Fruit fly (Drosophila melanogaster) whole organism, embryonic: ENCODE data around the gene CG33510.
A peak's percentile ranks its signal among the peaks of the same experiment; 100 is the strongest.

Experiments
- CG10431 ChIP-seq: fragments of 200-800 bp; sonication (Bioruptor generic); optimal IDR thresholded peaks from 3 replicates; lab custom pipeline; 2018; ENCODE audit warnings: missing biosample characterization, mild to moderate bottlenecking, missing genetic modification characterization
- CG11560 ChIP-seq: fragments of 200-800 bp; sonication (Bioruptor generic); IDR thresholded peaks from 3 replicates; pipeline ENCODE4 v1.3.6; 2022; ENCODE audit warnings: missing biosample characterization, missing genetic modification characterization
- CG12219 ChIP-seq: fragments of 200-800 bp; sonication (Bioruptor generic); optimal IDR thresholded peaks from 3 replicates; lab custom pipeline; 2018; ENCODE audit warnings: missing biosample characterization, mild to moderate bottlenecking, missing genetic modification characterization
- CG13296 ChIP-seq: fragments of 200-800 bp; sonication (Bioruptor generic); optimal IDR thresholded peaks from 3 replicates; lab custom pipeline; 2018; ENCODE audit warnings: missing biosample characterization, mild to moderate bottlenecking, missing genetic modification characterization
- CG14441 ChIP-seq: fragments of 200-800 bp; sonication (Bioruptor generic); IDR thresholded peaks from 2 replicates; pipeline ENCODE4 v1.3.6; 2022; ENCODE audit warnings: missing biosample characterization, missing genetic modification characterization
- CG15514 ChIP-seq: fragments of 200-800 bp; sonication (Bioruptor generic); optimal IDR thresholded peaks from 3 replicates; lab custom pipeline; 2017; ENCODE audit warnings: missing biosample characterization, missing genetic modification characterization, mild to moderate bottlenecking, moderate library complexity, missing genetic modification reagents
- CG2120 ChIP-seq: fragments of 200-800 bp; sonication (Bioruptor generic); optimal IDR thresholded peaks from 3 replicates; lab custom pipeline; 2016; ENCODE audit warnings: missing biosample characterization, missing genetic modification characterization
- CG2129 ChIP-seq: fragments of 200-800 bp; sonication (Bioruptor generic); IDR thresholded peaks from 2 replicates; pipeline ENCODE4 v1.3.6; 2022; ENCODE audit warnings: missing biosample characterization, missing genetic modification characterization; ENCODE audit not compliant: partially characterized antibody
- CG2678 ChIP-seq: fragments of 200-800 bp; sonication (Bioruptor generic); optimal IDR thresholded peaks from 3 replicates; lab custom pipeline; 2019; ENCODE audit warnings: missing biosample characterization, mild to moderate bottlenecking, missing genetic modification characterization, moderate library complexity
- CG3065 ChIP-seq: fragments of 200-800 bp; sonication (Bioruptor generic); optimal IDR thresholded peaks from 2 replicates; lab custom pipeline; 2016; ENCODE audit warnings: missing biosample characterization, missing genetic modification characterization
- CG31365 ChIP-seq: fragments of 200-800 bp; sonication (Bioruptor generic); optimal IDR thresholded peaks from 2 replicates; lab custom pipeline; 2018; ENCODE audit warnings: missing biosample characterization, mild to moderate bottlenecking, missing genetic modification characterization
- CG32532 ChIP-seq: fragments of 200-800 bp; sonication (Bioruptor generic); IDR thresholded peaks from 2 replicates; pipeline ENCODE4 v1.3.6; 2022; ENCODE audit warnings: missing biosample characterization, missing genetic modification characterization
- CG34422 ChIP-seq: fragments of 200-800 bp; sonication (Bioruptor generic); IDR thresholded peaks from 3 replicates; pipeline ENCODE4 v1.3.6; 2022; ENCODE audit warnings: missing biosample characterization, missing genetic modification characterization
- CG3838 ChIP-seq: fragments of 200-800 bp; sonication (Bioruptor generic); optimal IDR thresholded peaks from 3 replicates; lab custom pipeline; 2016; ENCODE audit warnings: missing biosample characterization, missing genetic modification characterization
- CG4730 ChIP-seq: fragments of 200-800 bp; sonication (Bioruptor generic); IDR thresholded peaks from 2 replicates; pipeline ENCODE4 v1.3.6; 2022; ENCODE audit warnings: missing biosample characterization, missing genetic modification characterization
- CG4820 ChIP-seq: fragments of 200-800 bp; sonication (Bioruptor generic); optimal IDR thresholded peaks from 3 replicates; lab custom pipeline; 2016; ENCODE audit warnings: missing biosample characterization, missing genetic modification characterization
- CG6175 ChIP-seq: fragments of 200-800 bp; sonication (Bioruptor generic); IDR thresholded peaks from 3 replicates; pipeline ENCODE4 v1.3.6; 2022; ENCODE audit warnings: missing biosample characterization, missing genetic modification characterization
- CG6654 ChIP-seq: fragments of 200-800 bp; sonication (Bioruptor generic); optimal IDR thresholded peaks from 2 replicates; lab custom pipeline; 2017; ENCODE audit warnings: missing biosample characterization, mild to moderate bottlenecking, missing genetic modification characterization
- CG9609 ChIP-seq: fragments of 200-800 bp; sonication (Bioruptor generic); optimal IDR thresholded peaks from 3 replicates; lab custom pipeline; 2016; ENCODE audit warnings: missing biosample characterization, missing genetic modification characterization
- CoRest ChIP-seq: fragments of 200-800 bp; sonication (Bioruptor generic); optimal IDR thresholded peaks from 3 replicates; lab custom pipeline; 2018; ENCODE audit warnings: missing biosample characterization, mild to moderate bottlenecking, missing genetic modification characterization, moderate library complexity
- Dp ChIP-seq: fragments of 200-800 bp; sonication (Bioruptor generic); optimal IDR thresholded peaks from 2 replicates; lab custom pipeline; 2018; ENCODE audit warnings: missing biosample characterization, mild to moderate bottlenecking, missing genetic modification characterization, moderate library complexity
- Drgx ChIP-seq: fragments of 200-800 bp; sonication (Bioruptor generic); IDR thresholded peaks from 2 replicates; pipeline ENCODE4 v1.3.6; 2022; ENCODE audit warnings: missing biosample characterization, missing genetic modification characterization
- Elba2 ChIP-seq: fragments of 200-800 bp; sonication (Bioruptor generic); optimal IDR thresholded peaks from 3 replicates; lab custom pipeline; 2016; ENCODE audit warnings: missing biosample characterization, missing genetic modification characterization
- H15 ChIP-seq: fragments of 200-800 bp; sonication (Bioruptor generic); IDR thresholded peaks from 3 replicates; pipeline ENCODE4 v1.3.6; 2022; ENCODE audit warnings: missing biosample characterization, missing genetic modification characterization
- HHEX ChIP-seq: fragments of 200-800 bp; sonication (Bioruptor generic); optimal IDR thresholded peaks from 3 replicates; lab custom pipeline; 2017; ENCODE audit warnings: missing biosample characterization, mild to moderate bottlenecking, missing genetic modification characterization, missing genetic modification reagents
- Hmr ChIP-seq: fragments of 200-800 bp; sonication (Bioruptor generic); optimal IDR thresholded peaks from 3 replicates; lab custom pipeline; 2017; ENCODE audit warnings: mild to moderate bottlenecking, missing biosample characterization, missing genetic modification reagents, missing genetic modification characterization
- Neu2 ChIP-seq: fragments of 200-800 bp; sonication (Bioruptor generic); optimal IDR thresholded peaks from 3 replicates; lab custom pipeline; 2016; ENCODE audit warnings: missing biosample characterization, missing genetic modification characterization, borderline replicate concordance
- Rfx ChIP-seq: fragments of 200-800 bp; sonication (Bioruptor generic); IDR thresholded peaks from 2 replicates; pipeline ENCODE4 v1.3.6; 2022; ENCODE audit warnings: missing biosample characterization, missing genetic modification characterization
- Side ChIP-seq: fragments of 200-800 bp; sonication (Bioruptor generic); optimal IDR thresholded peaks from 2 replicates; lab custom pipeline; 2016; ENCODE audit warnings: missing biosample characterization, missing genetic modification characterization
- Sry-δ ChIP-seq: fragments of 200-800 bp; sonication (Bioruptor generic); optimal IDR thresholded peaks from 2 replicates; lab custom pipeline; 2016; ENCODE audit warnings: missing biosample characterization, missing genetic modification characterization
- Ssrp ChIP-seq: fragments of 200-800 bp; sonication (Bioruptor generic); optimal IDR thresholded peaks from 2 replicates; lab custom pipeline; 2018; ENCODE audit warnings: missing biosample characterization, mild to moderate bottlenecking, missing genetic modification characterization, moderate library complexity
- bcd ChIP-seq: fragments of 200-800 bp; sonication (Bioruptor generic); optimal IDR thresholded peaks from 2 replicates; lab custom pipeline; 2017; ENCODE audit warnings: missing biosample characterization, mild to moderate bottlenecking, missing genetic modification characterization
- bowl ChIP-seq: fragments of 200-800 bp; sonication (Bioruptor generic); IDR thresholded peaks from 2 replicates; pipeline ENCODE4 v1.3.6; 2022; ENCODE audit warnings: missing biosample characterization, missing genetic modification characterization
- dimm ChIP-seq: fragments of 200-800 bp; sonication (Bioruptor generic); IDR thresholded peaks from 2 replicates; pipeline ENCODE4 v1.3.6; 2022; ENCODE audit warnings: missing biosample characterization, missing genetic modification characterization
- dmrt11E ChIP-seq: fragments of 200-800 bp; sonication (Bioruptor generic); optimal IDR thresholded peaks from 3 replicates; lab custom pipeline; 2018; ENCODE audit warnings: missing biosample characterization, mild to moderate bottlenecking, missing genetic modification characterization, moderate library complexity
- fd96Cb ChIP-seq: fragments of 200-800 bp; sonication (Bioruptor generic); optimal IDR thresholded peaks from 2 replicates; lab custom pipeline; 2018; ENCODE audit warnings: missing biosample characterization, mild to moderate bottlenecking, missing genetic modification characterization, moderate library complexity
- hbn ChIP-seq: fragments of 200-800 bp; sonication (Bioruptor generic); IDR thresholded peaks from 2 replicates; pipeline ENCODE4 v1.3.6; 2022; ENCODE audit warnings: missing biosample characterization, missing genetic modification characterization; ENCODE audit not compliant: partially characterized antibody
- hth ChIP-seq: fragments of >200 bp; optimal IDR thresholded peaks from 2 replicates; lab custom pipeline; 2017; ENCODE audit warnings: inconsistent platforms
- kay ChIP-seq: fragments of 200-800 bp; sonication (Bioruptor generic); optimal IDR thresholded peaks from 2 replicates; lab custom pipeline; 2016; ENCODE audit warnings: missing biosample characterization, missing genetic modification characterization
- mam ChIP-seq: fragments of 200-800 bp; sonication (Bioruptor generic); optimal IDR thresholded peaks from 3 replicates; lab custom pipeline; 2016; ENCODE audit warnings: missing biosample characterization, missing genetic modification characterization
- mld ChIP-seq: fragments of 200-800 bp; sonication (Bioruptor generic); IDR thresholded peaks from 3 replicates; pipeline ENCODE4 v1.3.6; 2022; ENCODE audit warnings: missing biosample characterization, missing genetic modification characterization; ENCODE audit not compliant: partially characterized antibody
- nau ChIP-seq: fragments of 200-800 bp; sonication (Bioruptor generic); optimal IDR thresholded peaks from 3 replicates; lab custom pipeline; 2017; ENCODE audit warnings: missing biosample characterization, mild to moderate bottlenecking, missing genetic modification characterization, missing genetic modification reagents
- p53 ChIP-seq: fragments of 200-800 bp; sonication (Bioruptor generic); optimal IDR thresholded peaks from 2 replicates; lab custom pipeline; 2016; ENCODE audit warnings: missing biosample characterization, missing genetic modification characterization
- pnt ChIP-seq: fragments of 200-800 bp; sonication (Bioruptor generic); optimal IDR thresholded peaks from 3 replicates; lab custom pipeline; 2016; ENCODE audit warnings: missing biosample characterization, missing genetic modification characterization
- pros ChIP-seq: fragments of 200-800 bp; sonication (Bioruptor generic); optimal IDR thresholded peaks from 3 replicates; lab custom pipeline; 2019; ENCODE audit warnings: missing biosample characterization, mild to moderate bottlenecking, missing genetic modification characterization, moderate library complexity
- rib ChIP-seq: fragments of 200-800 bp; sonication (Bioruptor generic); IDR thresholded peaks from 2 replicates; pipeline ENCODE4 v1.3.6; 2022; ENCODE audit warnings: missing biosample characterization, missing genetic modification characterization
- run ChIP-seq: fragments of 200-800 bp; sonication (Bioruptor generic); optimal IDR thresholded peaks from 3 replicates; lab custom pipeline; 2018; ENCODE audit warnings: missing biosample characterization, mild to moderate bottlenecking, missing genetic modification characterization
- salm ChIP-seq: fragments of 200-800 bp; sonication (Bioruptor generic); optimal IDR thresholded peaks from 2 replicates; lab custom pipeline; 2018; ENCODE audit warnings: missing biosample characterization, mild to moderate bottlenecking, missing genetic modification characterization
- scrt ChIP-seq: fragments of 200-800 bp; sonication (Bioruptor generic); optimal IDR thresholded peaks from 2 replicates; lab custom pipeline; 2018; ENCODE audit warnings: missing biosample characterization, mild to moderate bottlenecking, missing genetic modification characterization, moderate library complexity
- stwl ChIP-seq: fragments of 200-800 bp; sonication (Bioruptor generic); optimal IDR thresholded peaks from 3 replicates; lab custom pipeline; 2018; ENCODE audit warnings: missing biosample characterization, mild to moderate bottlenecking, missing genetic modification characterization, moderate library complexity
- tin ChIP-seq: fragments of 200-800 bp; sonication (Bioruptor generic); optimal IDR thresholded peaks from 3 replicates; lab custom pipeline; 2016; ENCODE audit warnings: missing biosample characterization, missing genetic modification characterization
- tll ChIP-seq, 2 experiments: fragments of 200-800 bp in 1 of 2; fragments of >200 bp in 1 of 2; sonication (Bioruptor generic) in 1 of 2; optimal IDR thresholded peaks; 2 replicates each; lab custom pipeline; 2017 to 2019; ENCODE audit warnings: missing biosample characterization in 2 of 2, missing genetic modification characterization in 2 of 2, mild to moderate bottlenecking in 1 of 2, moderate library complexity in 1 of 2

The CG33510 gene

DNA sequence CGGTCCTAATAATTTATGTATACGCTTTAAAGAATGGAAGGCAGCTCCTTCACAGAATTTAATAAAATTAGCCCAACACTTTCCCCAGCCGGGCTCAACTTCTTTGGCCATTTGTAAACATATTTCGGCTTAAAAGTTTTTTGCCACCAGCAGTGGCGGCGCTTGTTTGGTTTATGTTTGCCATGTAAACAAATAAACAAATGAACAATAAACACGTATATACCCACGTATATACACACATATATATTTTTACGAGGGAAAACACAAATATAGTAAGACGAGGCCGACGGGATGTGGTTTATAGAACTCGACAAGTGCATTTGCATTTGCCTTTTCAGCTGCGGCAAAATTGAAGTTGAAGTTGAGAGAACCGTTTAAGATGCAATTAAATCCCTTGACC is 46.4 kb downstream of the CG33510 start (continued):
- TF ChIP-seq CG3065 (GFP tag; lab: Kevin White, UChicago), result no peak
- peak; percentile 12 for TF ChIP-seq bcd
- TF ChIP-seq stwl (tag; lab: Kevin White, UChicago), result peak; percentile 8
- TF ChIP-seq scrt (GFP tag; lab: Kevin White, UChicago), result peak; percentile 55
- peak; percentile 73 for TF ChIP-seq nau (GFP tag; lab: Kevin White, UChicago)
- TF ChIP-seq CG9609, result no peak
- no peak for TF ChIP-seq CG6654
- TF ChIP-seq hth (lab: Kevin White, UChicago), result no peak
- TF ChIP-seq CG14441, result no peak
- no peak; the same call in 2 of the 3 replicates for TF ChIP-seq CG34422 (GFP tag; lab: Robert Waterston, UW)
- no peak for TF ChIP-seq dimm (GFP tag; lab: Robert Waterston, UW)
- TF ChIP-seq Ssrp (tag; lab: Kevin White, UChicago), result no peak
- TF ChIP-seq Drgx (GFP tag; lab: Robert Waterston, UW), result no peak
- peak; percentile 19 for TF ChIP-seq CoRest (tag; lab: Kevin White, UChicago)
- TF ChIP-seq CG4730 (GFP tag; lab: Robert Waterston, UW), result no peak
- TF ChIP-seq CG4820 (GFP tag; lab: Kevin White, UChicago), result no peak
- peak; percentile 57 for TF ChIP-seq HHEX (GFP tag; lab: Kevin White, UChicago)
- peak; percentile 53 for TF ChIP-seq CG31365 (tag; lab: Kevin White, UChicago)
- TF ChIP-seq salm (tag; lab: Kevin White, UChicago), result no peak
- TF ChIP-seq CG12219 (GFP tag; lab: Kevin White, UChicago), result peak; percentile 19
- TF ChIP-seq Side, result no peak
- TF ChIP-seq CG32532 (GFP tag; lab: Robert Waterston, UW), result no peak
- no peak for TF ChIP-seq CG2129 (GFP tag; lab: Robert Waterston, UW)
- no peak for TF ChIP-seq CG11560 (tag; lab: Robert Waterston, UW)
- TF ChIP-seq CG10431, result no peak
- peak; percentile 75 for TF ChIP-seq CG2678 (tag; lab: Kevin White, UChicago)
- TF ChIP-seq run (tag; lab: Kevin White, UChicago), result no peak
- no peak for TF ChIP-seq H15 (GFP tag; lab: Robert Waterston, UW)
- no peak for TF ChIP-seq bowl (GFP tag; lab: Robert Waterston, UW)
- TF ChIP-seq mld, result no peak
- TF ChIP-seq CG2120 (GFP tag; lab: Kevin White, UChicago), result no peak
- TF ChIP-seq p53 (GFP tag; lab: Kevin White, UChicago), result no peak
- no peak for TF ChIP-seq Sry-δ
- TF ChIP-seq Hmr (GFP tag; lab: Kevin White, UChicago), result no peak
- no peak for TF ChIP-seq dmrt11E
- TF ChIP-seq CG3838 (GFP tag; lab: Kevin White, UChicago), result no peak
- no peak for TF ChIP-seq Neu2 (GFP tag; lab: Kevin White, UChicago)
- peak; percentile 16 for TF ChIP-seq pros
- TF ChIP-seq CG6175 (GFP tag; lab: Robert Waterston, UW), result no peak
- no peak for TF ChIP-seq fd96Cb (tag; lab: Kevin White, UChicago)
- no peak for TF ChIP-seq pnt (GFP tag; lab: Kevin White, UChicago)
- TF ChIP-seq Dp (GFP tag; lab: Kevin White, UChicago), result no peak
- no peak for TF ChIP-seq Rfx (GFP tag; lab: Robert Waterston, UW)
- TF ChIP-seq rib (GFP tag; lab: Robert Waterston, UW), result no peak
- TF ChIP-seq Elba2, result no peak
- TF ChIP-seq tin (GFP tag; lab: Kevin White, UChicago), result no peak
- TF ChIP-seq CG13296 (GFP tag; lab: Kevin White, UChicago), result peak; percentile 33
- peak; percentile 19 for TF ChIP-seq CG15514 (GFP tag; lab: Kevin White, UChicago)
- no peak for TF ChIP-seq mam (GFP tag; lab: Kevin White, UChicago)
- TF ChIP-seq kay (GFP tag; lab: Kevin White, UChicago), result peak; percentile 3
- TF ChIP-seq tll (GFP tag; optimal IDR thresholded peaks at IDR 0.05; lab: Kevin White, UChicago), result peak in 1 of 2 experiments; percentile 50
- TF ChIP-seq hbn (GFP tag; lab: Robert Waterston, UW), result no peak
